Worm (Caenorhabditis elegans): ENCODE results near the gene T21C9.11.

DNA sequence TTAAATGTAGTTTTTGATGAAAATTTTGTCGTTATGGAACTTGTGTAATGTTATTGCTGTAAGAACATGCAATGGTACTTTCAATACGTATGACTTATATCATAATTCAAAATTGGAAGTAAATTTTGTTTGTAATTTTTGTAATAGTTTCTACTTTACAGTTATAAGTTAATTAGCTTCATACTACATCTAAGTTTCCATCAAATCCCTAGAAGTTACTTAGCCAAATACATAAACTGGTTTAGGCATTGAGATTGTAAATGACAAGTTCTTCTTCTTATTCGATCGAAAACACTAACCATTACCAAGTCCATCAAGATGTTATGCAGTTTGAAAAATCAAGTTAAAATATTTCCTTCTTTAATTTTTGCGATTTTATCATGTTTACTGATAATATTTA is 45.0 kb downstream of the T21C9.11 start, which contains the start of gene F32G8.2:
- TF ChIP-seq him-1 (tag; optimal IDR thresholded peaks at IDR 0.05) (no peak), W03F9.2 (tag; optimal IDR thresholded peaks at IDR 0.05) (no peak)

Measured in whole organism, L4/young adult.